Worm (Caenorhabditis elegans): Measurements from ENCODE around the gene clec-229.

clec-229 gene

ce11 chrV:15310780-15311179 is 30.5 kb downstream of the clec-229 start, which contains the start of gene irld-62:
TSS of gene irld-62 (plus strand) at chrV:15311080.
- TF ChIP-seq dao-5 (tag; optimal IDR thresholded peaks at IDR 0.05) (no peak), W03F9.2 (tag; optimal IDR thresholded peaks at IDR 0.05) (no peak), him-1 (tag; optimal IDR thresholded peaks at IDR 0.05) (no peak)

ce11 chrV:15309011-15309410 is 32.3 kb downstream of the clec-229 start, which contains the start of gene srz-10:
TSS of gene srz-10 (minus strand) at chrV:15309098.
- TF ChIP-seq W03F9.2 (tag; optimal IDR thresholded peaks at IDR 0.05) = no peak

- TF ChIP-seq W03F9.2 (tag; optimal IDR thresholded peaks at IDR 0.05) = no peak
Observed at ce11 chrV:15306745-15307144, 34.6 kb downstream of the clec-229 start, which contains the start of gene T26H8.4. TSS of gene T26H8.4 (minus strand) at chrV:15306845.

ce11 chrV:15305502-15305901 is 35.8 kb downstream of the clec-229 start, which contains the start of gene T26H8.5:
TSS of gene T26H8.5 (minus strand) at chrV:15305602.
- TF ChIP-seq dao-5 (tag; optimal IDR thresholded peaks at IDR 0.05) (no peak), him-1 (tag; optimal IDR thresholded peaks at IDR 0.05) (no peak), W03F9.2 (tag; optimal IDR thresholded peaks at IDR 0.05) (no peak)

ce11 chrV:15303625-15304024 is 37.7 kb downstream of the clec-229 start, which contains the start of gene srx-48:
TSS of gene srx-48 (minus strand) at chrV:15303725.
- no peak for TF ChIP-seq W03F9.2 (tag; optimal IDR thresholded peaks at IDR 0.05)
- TF ChIP-seq him-1 (tag; optimal IDR thresholded peaks at IDR 0.05) = no peak
- no peak for TF ChIP-seq dao-5 (tag; optimal IDR thresholded peaks at IDR 0.05)

DNA sequence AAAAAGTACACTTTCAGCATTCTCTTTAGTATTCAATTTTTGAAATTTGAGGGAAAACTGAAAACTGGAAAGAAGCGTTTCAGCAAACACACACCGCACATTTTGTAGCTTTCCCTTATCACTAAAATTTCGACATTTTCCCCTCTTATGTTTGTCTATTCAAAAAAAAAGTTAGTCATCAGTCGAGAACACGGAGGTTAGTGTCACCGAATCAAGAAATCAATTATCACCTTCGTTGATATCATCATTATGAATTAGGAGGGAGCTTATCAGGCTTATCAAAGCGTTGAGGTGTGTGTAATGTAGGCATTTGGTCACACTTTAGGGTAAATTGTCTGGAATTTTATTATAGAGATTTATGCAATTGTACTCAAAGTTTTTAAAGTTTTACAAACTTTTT is 42.7 kb downstream of the clec-229 start, which contains the start of gene cpr-3:
cpr-3 (minus strand) TSS at position 104 of the 400 bp plus-strand sequence.
- no peak for TF ChIP-seq him-1 (tag; optimal IDR thresholded peaks at IDR 0.05)
- no peak for TF ChIP-seq W03F9.2 (tag; optimal IDR thresholded peaks at IDR 0.05)
- TF ChIP-seq dao-5 (tag; optimal IDR thresholded peaks at IDR 0.05) = no peak

DNA sequence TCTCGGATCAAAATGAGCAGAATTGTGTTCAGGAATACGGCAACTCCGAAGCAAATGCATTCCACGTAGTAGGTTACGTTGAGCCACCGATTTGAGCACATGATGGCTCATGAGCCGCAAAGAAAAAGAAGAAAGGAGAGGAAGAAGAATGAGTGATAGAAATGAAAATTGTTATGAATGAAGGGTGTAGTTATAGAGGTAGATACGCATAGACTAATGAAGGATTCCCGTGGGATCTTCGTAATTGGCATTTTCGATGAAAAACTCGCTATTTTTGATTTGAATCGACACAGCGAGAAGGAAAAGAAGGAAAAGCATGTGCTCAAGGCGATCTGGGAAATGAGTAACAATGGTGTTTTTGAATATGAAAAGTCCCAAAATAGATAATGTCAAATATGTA is 47.4 kb downstream of the clec-229 start, which contains the start of gene str-96:
str-96 (minus strand) TSS at position 101 of the 400 bp plus-strand sequence.
- TF ChIP-seq him-1 (tag; optimal IDR thresholded peaks at IDR 0.05) (no peak), dao-5 (tag; optimal IDR thresholded peaks at IDR 0.05) (no peak), W03F9.2 (tag; optimal IDR thresholded peaks at IDR 0.05) (no peak)

ce11 chrV:15290995-15291394 is 50.3 kb downstream of the clec-229 start, which contains the start of gene cyp-34A2:
TSS of gene cyp-34A2 (minus strand) at chrV:15291095.
- TF ChIP-seq dao-5 (tag; optimal IDR thresholded peaks at IDR 0.05) = no peak

Measured in whole organism, L4/young adult.